Fruit fly (Drosophila melanogaster) whole organism, pupa: ENCODE results near the gene mil.
"Not testable (repeated sequence)": the region's sequence is repeated elsewhere in the genome, so short reads cannot be mapped to it uniquely, and the experiment has no call there.

Experiments used
- CG13204 ChIP-seq: fragments of 200-800 bp; sonication (Bioruptor generic); optimal IDR thresholded peaks from 2 replicates; lab custom pipeline; 2018; ENCODE audit warnings: missing biosample characterization, mild to moderate bottlenecking, missing genetic modification characterization, moderate library complexity
- CG14655 ChIP-seq: fragments of 200-800 bp; sonication (Bioruptor generic); optimal IDR thresholded peaks from 3 replicates; lab custom pipeline; 2017; ENCODE audit warnings: mild to moderate bottlenecking, missing biosample characterization, missing genetic modification reagents, missing genetic modification characterization
- CG15710 ChIP-seq: fragments of 200-800 bp; sonication (Bioruptor generic); optimal IDR thresholded peaks from 2 replicates; lab custom pipeline; 2018; ENCODE audit warnings: missing biosample characterization, mild to moderate bottlenecking, missing genetic modification characterization, moderate library complexity
- CG17806 ChIP-seq: fragments of 200-800 bp; sonication (Bioruptor generic); optimal IDR thresholded peaks from 2 replicates; lab custom pipeline; 2018; ENCODE audit warnings: missing biosample characterization, mild to moderate bottlenecking, missing genetic modification characterization, moderate library complexity
- CG32121 ChIP-seq: fragments of 200-800 bp; sonication (Bioruptor generic); IDR thresholded peaks from 2 replicates; pipeline ENCODE4 v1.3.6; 2022; ENCODE audit warnings: missing biosample characterization, missing genetic modification characterization
- CG34367 ChIP-seq: fragments of 200-800 bp; sonication (Bioruptor generic); optimal IDR thresholded peaks from 2 replicates; lab custom pipeline; 2018; ENCODE audit warnings: missing biosample characterization, mild to moderate bottlenecking, missing genetic modification characterization
- CG4496 ChIP-seq: fragments of 200-800 bp; sonication (Bioruptor generic); IDR thresholded peaks from 3 replicates; pipeline ENCODE4 v1.3.6; 2022; ENCODE audit warnings: missing biosample characterization, missing genetic modification characterization
- CG8159 ChIP-seq: fragments of 200-800 bp; sonication (Bioruptor generic); optimal IDR thresholded peaks from 3 replicates; lab custom pipeline; 2018; ENCODE audit warnings: missing biosample characterization, mild to moderate bottlenecking, missing genetic modification characterization, moderate library complexity
- D1 ChIP-seq: fragments of 200-800 bp; sonication (Bioruptor generic); optimal IDR thresholded peaks from 2 replicates; lab custom pipeline; 2018; ENCODE audit warnings: missing biosample characterization, mild to moderate bottlenecking, missing genetic modification characterization, moderate library complexity
- EcR ChIP-seq: fragments of 200-800 bp; sonication (Bioruptor generic); optimal IDR thresholded peaks from 3 replicates; lab custom pipeline; 2019; ENCODE audit warnings: missing biosample characterization, missing genetic modification characterization, mild to moderate bottlenecking, moderate library complexity, missing genetic modification reagents
- Ets98B ChIP-seq: fragments of 200-800 bp; sonication (Bioruptor generic); IDR thresholded peaks from 2 replicates; pipeline ENCODE4 v1.3.6; 2022; ENCODE audit warnings: missing biosample characterization, missing genetic modification characterization
- Snoo ChIP-seq: fragments of 200-800 bp; sonication (Bioruptor generic); optimal IDR thresholded peaks from 3 replicates; lab custom pipeline; 2017; ENCODE audit warnings: missing biosample characterization, mild to moderate bottlenecking, missing genetic modification characterization, inconsistent platforms
- gl ChIP-seq: fragments of 200-800 bp; sonication (Bioruptor generic); optimal IDR thresholded peaks from 2 replicates; lab custom pipeline; 2018; ENCODE audit warnings: missing biosample characterization, mild to moderate bottlenecking, missing genetic modification characterization
- rn ChIP-seq: fragments of 200-800 bp; sonication (Bioruptor generic); IDR thresholded peaks from 2 replicates; pipeline ENCODE4 v1.3.6; 2022; ENCODE audit warnings: missing biosample characterization, missing genetic modification characterization

Gene mil

dm6 chr3R:27957967-27958366, 45.7 kb downstream of the mil start:
- TF ChIP-seq CG14655 (GFP tag; lab: Kevin White, UChicago) (no peak), CG8159 (tag; lab: Kevin White, UChicago) (no peak), CG13204 (GFP tag; lab: Kevin White, UChicago) (no peak), D1 (no peak), CG4496 (GFP tag; lab: Robert Waterston, UW) (no peak), CG34367 (tag; lab: Kevin White, UChicago) (no peak), CG32121 (GFP tag; lab: Robert Waterston, UW) (no peak), rn (no peak), EcR (GFP tag; lab: Kevin White, UChicago) (no peak), CG15710 (tag; lab: Kevin White, UChicago) (no peak), gl (tag; lab: Kevin White, UChicago) (no peak), CG17806 (tag; lab: Kevin White, UChicago) (no peak)

- not testable (repeated sequence) for TF ChIP-seq Ets98B (GFP tag; lab: Robert Waterston, UW); CG15710 (tag; lab: Kevin White, UChicago); gl (tag; lab: Kevin White, UChicago)
Measured at dm6 chr3R:27959145-27959544, 46.9 kb downstream of the mil start, which contains the start of the genes CG42487 and CG4884. TSS of gene CG42487 (minus strand) at chr3R:27959245. TSS of gene CG4884 (minus strand) at chr3R:27959245.

dm6 chr3R:27960473-27960872, 48.2 kb downstream of the mil start, which contains the start of gene CG31253:
TSS of gene CG31253 (minus strand) at chr3R:27960573.
- TF ChIP-seq Snoo (tag; lab: Kevin White, UChicago); CG13204 (GFP tag; lab: Kevin White, UChicago); CG8159 (tag; lab: Kevin White, UChicago): not testable (repeated sequence)

dm6 chr3R:27963119-27963518, 50.9 kb downstream of the mil start, which contains the start of the genes CG31131 and CG4849:
TSS of gene CG31131 (minus strand) at chr3R:27963219.
TSS of gene CG4849 (plus strand) at chr3R:27963415.
- TF ChIP-seq rn; CG34367 (tag; lab: Kevin White, UChicago); CG8159 (tag; lab: Kevin White, UChicago): not testable (repeated sequence)
